Worm (Caenorhabditis elegans) whole organism, young adult: ENCODE data around the gene dao-6.

Source experiments
- B0035.1 ChIP-seq: sonication (generic microtip); optimal IDR thresholded peaks from 2 replicates; lab custom pipeline; 2016; ENCODE audit warnings: missing genetic modification characterization, mild to moderate bottlenecking, missing compliant biosample characterization, missing genotype, missing genetic modification reagents
- B0261.1 ChIP-seq: sonication (generic microtip); optimal IDR thresholded peaks from 2 replicates; lab custom pipeline; 2016; ENCODE audit warnings: mild to moderate bottlenecking, missing genetic modification characterization, moderate library complexity, missing compliant biosample characterization
- F10E7.11 ChIP-seq: sonication (generic microtip); optimal IDR thresholded peaks from 2 replicates; lab custom pipeline; 2017; ENCODE audit warnings: mild to moderate bottlenecking, missing genetic modification characterization, moderate library complexity, missing compliant biosample characterization
- F37B4.10 ChIP-seq: fragments of 200-800 bp; sonication (Bioruptor generic); IDR thresholded peaks from 2 replicates; pipeline ENCODE4 v1.3.6; 2022; ENCODE audit warnings: missing genetic modification characterization, missing compliant biosample characterization
- F52B5.7 ChIP-seq: sonication (generic microtip); optimal IDR thresholded peaks from 2 replicates; lab custom pipeline; 2016; ENCODE audit warnings: mild to moderate bottlenecking, missing genetic modification characterization, missing compliant biosample characterization
- T26A5.8 ChIP-seq: sonication (generic microtip); optimal IDR thresholded peaks from 2 replicates; lab custom pipeline; 2016; ENCODE audit warnings: missing genetic modification characterization, missing compliant biosample characterization
- Y53F4B.3 ChIP-seq: fragments of 200-800 bp; sonication (Bioruptor generic); IDR thresholded peaks from 2 replicates; pipeline ENCODE4 v1.3.6; 2022; ENCODE audit warnings: missing genetic modification reagents, missing genetic modification characterization, missing compliant biosample characterization
- Y67H2A.10 ChIP-seq: fragments of 200-800 bp; sonication (Bioruptor generic); conservative IDR thresholded peaks from 2 replicates; pipeline ENCODE4 v1.3.6; 2022; ENCODE audit warnings: missing genetic modification reagents, missing genetic modification characterization, missing compliant biosample characterization
- Y79H2A.3 ChIP-seq: fragments of 200-800 bp; sonication (Bioruptor generic); conservative IDR thresholded peaks from 2 replicates; pipeline ENCODE4 v1.3.6; 2022; ENCODE audit warnings: missing genetic modification reagents, missing genetic modification characterization, missing compliant biosample characterization
- aptf-2 ChIP-seq: fragments of 200-800 bp; sonication (Bioruptor generic); conservative IDR thresholded peaks from 2 replicates; pipeline ENCODE4 v1.3.6; 2022; ENCODE audit warnings: missing genetic modification reagents, missing genetic modification characterization, missing compliant biosample characterization
- aptf-3 ChIP-seq: fragments of 200-800 bp; sonication (Bioruptor generic); IDR thresholded peaks from 2 replicates; pipeline ENCODE4 v1.3.6; 2022; ENCODE audit warnings: missing genetic modification characterization, missing compliant biosample characterization
- attf-5 ChIP-seq: fragments of 200-800 bp; sonication (Bioruptor generic); optimal IDR thresholded peaks from 2 replicates; lab custom pipeline; 2018; ENCODE audit warnings: mild to moderate bottlenecking, missing genetic modification characterization, missing compliant biosample characterization
- ccch-3 ChIP-seq: fragments of 200-800 bp; sonication (Bioruptor generic); optimal IDR thresholded peaks from 2 replicates; lab custom pipeline; 2018; ENCODE audit warnings: mild to moderate bottlenecking, missing genetic modification characterization, missing compliant biosample characterization
- cebp-1 ChIP-seq, 2 experiments: fragments of 200-800 bp in 1 of 2; sonication (Bioruptor generic) in 1 of 2; sonication (generic microtip) in 1 of 2; IDR thresholded peaks in 1 of 2; optimal IDR thresholded peaks in 1 of 2; 2 replicates each; pipeline versions ENCODE4 v1.3.6 to Lab custom; 2017 to 2022; ENCODE audit warnings: missing compliant biosample characterization in 2 of 2, missing genetic modification characterization in 2 of 2, mild to moderate bottlenecking in 1 of 2, missing genetic modification reagents in 1 of 2, moderate library complexity in 1 of 2
- cebp-2 ChIP-seq: fragments of 200-800 bp; sonication (Bioruptor generic); IDR thresholded peaks from 2 replicates; pipeline ENCODE4 v1.3.6; 2022; ENCODE audit warnings: missing genetic modification characterization, missing compliant biosample characterization
- ceh-40 ChIP-seq: fragments of 200-800 bp; sonication (Bioruptor generic); IDR thresholded peaks from 2 replicates; pipeline ENCODE4 v1.3.6; 2022; ENCODE audit warnings: missing genetic modification characterization, missing compliant biosample characterization
- ceh-58 ChIP-seq: fragments of 200-800 bp; sonication (Bioruptor generic); IDR thresholded peaks from 2 replicates; pipeline ENCODE4 v1.3.6; 2022; ENCODE audit warnings: missing genetic modification characterization, missing compliant biosample characterization
- die-1 ChIP-seq: sonication (generic microtip); optimal IDR thresholded peaks from 2 replicates; lab custom pipeline; 2016; ENCODE audit warnings: missing genotype, mild to moderate bottlenecking, missing genetic modification characterization, missing compliant biosample characterization
- egl-18 ChIP-seq: fragments of 200-800 bp; sonication (Bioruptor generic); IDR thresholded peaks from 2 replicates; pipeline ENCODE4 v1.3.6; 2022; ENCODE audit warnings: missing genetic modification reagents, missing genetic modification characterization, missing compliant biosample characterization
- egl-44 ChIP-seq: fragments of 200-800 bp; sonication (Bioruptor generic); IDR thresholded peaks from 2 replicates; pipeline ENCODE4 v1.3.6; 2022; ENCODE audit warnings: missing genetic modification reagents, missing genetic modification characterization, missing compliant biosample characterization
- egrh-3 ChIP-seq: fragments of 200-800 bp; sonication (Bioruptor generic); IDR thresholded peaks from 2 replicates; pipeline ENCODE4 v1.3.6; 2022; ENCODE audit warnings: missing genetic modification reagents, missing genetic modification characterization, missing compliant biosample characterization
- ekl-4 ChIP-seq: fragments of 200-800 bp; sonication (Bioruptor generic); IDR thresholded peaks from 2 replicates; pipeline ENCODE4 v1.3.6; 2022; ENCODE audit warnings: missing genetic modification reagents, missing genetic modification characterization, missing compliant biosample characterization
- gei-17 ChIP-seq: fragments of 200-800 bp; sonication (Bioruptor generic); optimal IDR thresholded peaks from 2 replicates; lab custom pipeline; 2018; ENCODE audit warnings: mild to moderate bottlenecking, missing genetic modification characterization, missing compliant biosample characterization
- him-1 ChIP-seq: sonication (generic microtip); optimal IDR thresholded peaks from 2 replicates; lab custom pipeline; 2016; ENCODE audit warnings: missing genotype, missing genetic modification reagents, missing genetic modification characterization, missing compliant biosample characterization
- hlh-12 ChIP-seq: sonication (generic microtip); optimal IDR thresholded peaks from 2 replicates; lab custom pipeline; 2016; ENCODE audit warnings: missing genetic modification characterization, missing compliant biosample characterization
- hlh-26 ChIP-seq: fragments of 200-800 bp; sonication (Bioruptor generic); conservative IDR thresholded peaks from 2 replicates; pipeline ENCODE4 v1.3.6; 2022; ENCODE audit warnings: missing genetic modification reagents, missing genetic modification characterization, missing compliant biosample characterization
- hmg-1.2 ChIP-seq: fragments of 200-800 bp; sonication (Bioruptor generic); IDR thresholded peaks from 2 replicates; pipeline ENCODE4 v1.3.6; 2022; ENCODE audit warnings: missing genetic modification reagents, missing genetic modification characterization, missing compliant biosample characterization
- hmg-20 ChIP-seq: fragments of 200-800 bp; sonication (Bioruptor generic); IDR thresholded peaks from 2 replicates; pipeline ENCODE4 v1.3.6; 2022; ENCODE audit warnings: missing genetic modification reagents, missing genetic modification characterization, missing compliant biosample characterization
- lag-1 ChIP-seq: fragments of 200-800 bp; sonication (Bioruptor generic); IDR thresholded peaks from 2 replicates; pipeline ENCODE4 v1.3.6; 2022; ENCODE audit warnings: missing genetic modification reagents, missing genetic modification characterization, missing compliant biosample characterization
- let-526 ChIP-seq: fragments of 200-800 bp; sonication (Bioruptor generic); IDR thresholded peaks from 2 replicates; pipeline ENCODE4 v1.3.6; 2022; ENCODE audit warnings: missing genetic modification reagents, missing genetic modification characterization, missing compliant biosample characterization
- lin-35 ChIP-seq, 3 experiments: fragments of 150-350 bp in 2 of 3; sonication (generic microtip) in 1 of 3; optimal IDR thresholded peaks; 2 replicates each; lab custom pipeline; 2014 to 2018; ENCODE audit warnings: missing biosample characterization in 3 of 3, missing genetic modification characterization in 3 of 3, missing genetic modification reagents in 3 of 3
- lin-40 ChIP-seq: sonication (generic microtip); optimal IDR thresholded peaks from 2 replicates; lab custom pipeline; 2016; ENCODE audit warnings: missing genetic modification characterization, mild to moderate bottlenecking, missing compliant biosample characterization, missing genotype, missing genetic modification reagents
- lir-1 ChIP-seq: fragments of 200-800 bp; sonication (Bioruptor generic); conservative IDR thresholded peaks from 2 replicates; pipeline ENCODE4 v1.3.6; 2022; ENCODE audit warnings: missing genetic modification reagents, missing genetic modification characterization, missing compliant biosample characterization
- mes-4 ChIP-seq: sonication (generic microtip); optimal IDR thresholded peaks from 2 replicates; lab custom pipeline; 2016; ENCODE audit warnings: missing genotype, missing genetic modification characterization, missing compliant biosample characterization
- mxl-1 ChIP-seq: sonication (generic microtip); optimal IDR thresholded peaks from 2 replicates; lab custom pipeline; 2016; ENCODE audit warnings: missing genetic modification characterization, missing compliant biosample characterization
- nfya-2 ChIP-seq: fragments of 200-800 bp; sonication (Bioruptor generic); IDR thresholded peaks from 2 replicates; pipeline ENCODE4 v1.3.6; 2022; ENCODE audit warnings: missing genetic modification reagents, missing genetic modification characterization, missing compliant biosample characterization
- nhr-120 ChIP-seq: fragments of 200-800 bp; sonication (Bioruptor generic); IDR thresholded peaks from 2 replicates; pipeline ENCODE4 v1.3.6; 2022; ENCODE audit warnings: missing genetic modification characterization, missing compliant biosample characterization
- nhr-90 ChIP-seq: sonication (generic microtip); optimal IDR thresholded peaks from 2 replicates; lab custom pipeline; 2016; ENCODE audit warnings: missing genotype, mild to moderate bottlenecking, missing genetic modification characterization, missing compliant biosample characterization
- pha-4 ChIP-seq: fragments of 150-350 bp; sonication (generic microtip); optimal IDR thresholded peaks from 2 replicates; lab custom pipeline; 2014; ENCODE audit warnings: missing biosample characterization, missing genetic modification reagents, missing genetic modification characterization
- rec-8 ChIP-seq, 2 experiments: sonication (generic microtip); optimal IDR thresholded peaks; 2 replicates each; lab custom pipeline; 2016; ENCODE audit warnings: mild to moderate bottlenecking in 2 of 2, missing genetic modification characterization in 2 of 2, missing genetic modification reagents in 2 of 2, missing genotype in 2 of 2, missing biosample characterization in 1 of 2, missing compliant biosample characterization in 1 of 2, moderate library complexity in 1 of 2
- snpc-1.3 ChIP-seq: sonication (generic microtip); optimal IDR thresholded peaks from 2 replicates; lab custom pipeline; 2017; ENCODE audit warnings: missing genetic modification characterization, mild to moderate bottlenecking, missing compliant biosample characterization, antibody characterized with exemption, moderate library complexity, missing genotype, missing genetic modification reagents; ENCODE audit not compliant: insufficient read depth
- unc-130 ChIP-seq: sonication (generic microtip); optimal IDR thresholded peaks from 2 replicates; lab custom pipeline; 2016; ENCODE audit warnings: missing genetic modification reagents, missing genetic modification characterization, missing compliant biosample characterization
- unc-62 ChIP-seq: fragments of 150-350 bp; optimal IDR thresholded peaks from 2 replicates; lab custom pipeline; 2014; ENCODE audit warnings: missing biosample characterization, missing genetic modification reagents, missing genetic modification characterization
- xnd-1 ChIP-seq: sonication (generic microtip); optimal IDR thresholded peaks from 2 replicates; lab custom pipeline; 2016; ENCODE audit warnings: missing genotype, missing genetic modification reagents, missing genetic modification characterization, missing compliant biosample characterization

Gene dao-6

DNA sequence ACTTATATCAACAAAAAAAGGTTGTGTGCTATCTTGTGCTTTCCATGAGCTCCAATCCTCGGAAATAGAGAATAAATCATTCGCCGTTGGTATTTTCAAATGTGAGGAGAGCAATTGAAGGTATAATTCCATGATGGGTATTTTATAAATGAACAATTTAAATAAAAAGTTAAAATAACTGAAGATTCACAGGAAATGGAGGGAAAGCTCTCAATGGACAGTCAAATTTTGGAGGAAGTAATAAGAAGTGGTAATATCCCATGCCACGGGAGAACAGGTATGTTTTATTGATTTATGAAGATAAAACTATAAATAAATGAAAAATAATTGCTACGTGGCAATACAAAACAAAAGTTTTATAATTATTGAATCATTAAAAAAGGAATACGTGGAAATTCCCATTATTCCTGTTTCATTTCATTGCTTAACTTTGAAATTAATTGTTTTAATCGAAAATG, 47.2 kb upstream of the dao-6 start (continued):
- TF ChIP-seq Y53F4B.3 (GFP tag; lab: Robert Waterston, UW) (no peak), hlh-12 (no peak), egrh-3 (GFP tag; lab: Robert Waterston, UW) (no peak), lir-1 (GFP tag; lab: Robert Waterston, UW) (no peak), ekl-4 (GFP tag; lab: Robert Waterston, UW) (peak; percentile 17; the same call in 1 of the 2 replicates), him-1 (tag; lab: Kevin White, UChicago) (no peak), cebp-1 (GFP tag; IDR thresholded peaks at IDR 0.05; lab: Robert Waterston, UW) (no peak), cebp-1 (tag; optimal IDR thresholded peaks at IDR 0.05; lab: Kevin White, UChicago) (peak; percentile 29), mxl-1 (tag; lab: Kevin White, UChicago) (no peak), hmg-20 (no peak), ceh-58 (GFP tag; lab: Robert Waterston, UW) (0 out of 2 replicates have a peak, but pooled peaks have one; percentile 60), B0261.1 (no peak), die-1 (tag; lab: Kevin White, UChicago) (no peak), lag-1 (no peak), let-526 (GFP tag; lab: Robert Waterston, UW) (no peak), B0035.1 (tag; lab: Kevin White, UChicago) (peak; percentile 7)

DNA sequence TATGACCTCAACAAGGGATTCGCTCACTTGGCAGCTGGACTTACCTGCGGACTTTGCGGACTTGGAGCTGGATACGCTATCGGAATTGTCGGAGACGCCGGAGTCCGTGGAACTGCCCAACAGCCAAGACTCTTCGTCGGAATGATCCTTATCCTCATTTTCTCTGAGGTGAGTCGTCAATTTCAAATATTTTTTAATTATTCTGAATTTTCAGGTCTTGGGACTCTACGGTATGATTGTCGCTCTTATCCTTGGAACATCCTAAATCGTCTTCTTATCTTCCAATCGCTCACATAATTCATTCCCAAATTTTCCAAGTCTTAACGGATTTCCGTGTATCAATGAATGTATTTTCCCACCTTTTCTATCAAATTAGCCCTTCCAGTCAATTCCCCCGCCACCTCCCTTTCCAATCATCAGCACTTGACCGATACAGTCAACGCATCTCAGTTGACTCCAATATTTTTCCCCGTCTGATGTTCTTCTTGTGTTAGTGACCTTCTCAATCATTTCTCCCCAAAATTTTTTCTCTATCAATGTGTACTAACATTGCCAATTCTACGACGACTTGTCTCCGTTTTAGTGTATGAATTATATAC, 46.6 kb upstream of the dao-6 start, which contains the start of gene R10E11.6:
Gene R10E11.6, plus strand, starts transcription at position 524 of the 599 bp plus-strand sequence.
- no peak for TF ChIP-seq pha-4 (tag; lab: Kevin White, UChicago)
- TF ChIP-seq rec-8 (tag; optimal IDR thresholded peaks at IDR 0.05; lab: Kevin White, UChicago), result peak in 1 of 2 experiments; percentile 19

DNA sequence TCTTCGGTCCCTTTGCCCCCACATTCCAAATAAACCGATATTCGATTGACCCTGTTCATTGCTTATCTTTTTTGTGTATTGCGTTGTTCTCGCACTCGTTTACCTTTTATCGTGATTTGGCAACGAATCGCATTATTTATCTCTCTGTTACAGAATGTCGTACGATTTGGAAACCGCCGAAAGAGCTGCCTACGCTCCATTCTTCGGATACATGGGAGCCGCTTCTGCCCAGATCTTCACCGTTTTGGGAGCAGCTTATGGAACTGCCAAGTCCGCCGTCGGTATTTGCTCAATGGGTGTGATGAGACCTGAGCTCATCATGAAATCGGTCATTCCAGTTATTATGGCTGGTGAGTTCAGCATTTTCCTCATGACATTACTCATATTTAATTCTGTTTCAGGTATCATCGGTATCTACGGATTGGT, 46.0 kb upstream of the dao-6 start, which contains the start of gene vha-2:
Gene vha-2, plus strand, starts transcription at position 154 of the 426 bp plus-strand sequence.
- TF ChIP-seq let-526 (GFP tag; lab: Robert Waterston, UW) (no peak), xnd-1 (no peak), ccch-3 (GFP tag; lab: Kevin White, UChicago) (no peak), lag-1 (no peak), aptf-3 (GFP tag; lab: Robert Waterston, UW) (no peak), ceh-40 (GFP tag; lab: Robert Waterston, UW) (0 out of 2 replicates have a peak, but pooled peaks have one; percentile 8), Y79H2A.3 (GFP tag; lab: Robert Waterston, UW) (no peak), unc-62 (no peak), F37B4.10 (GFP tag; lab: Robert Waterston, UW) (no peak), gei-17 (no peak), B0035.1 (tag; lab: Kevin White, UChicago) (peak; percentile 55), lin-35 (GFP tag; optimal IDR thresholded peaks at IDR 0.05; lab: Kevin White, UChicago) (no peak), egl-18 (GFP tag; lab: Robert Waterston, UW) (no peak), hmg-1.2 (GFP tag; lab: Robert Waterston, UW) (no peak; the same call in none of the 2 replicates), nhr-90 (peak; percentile 43), T26A5.8 (tag; lab: Kevin White, UChicago) (peak; percentile 30), Y67H2A.10 (GFP tag; lab: Robert Waterston, UW) (no peak), mes-4 (tag; lab: Kevin White, UChicago) (no peak), cebp-2 (GFP tag; lab: Robert Waterston, UW) (no peak), Y53F4B.3 (GFP tag; lab: Robert Waterston, UW) (no peak), hlh-26 (GFP tag; lab: Robert Waterston, UW) (no peak), snpc-1.3 (tag; lab: Kevin White, UChicago) (no peak), F10E7.11 (no peak), F52B5.7 (peak; percentile 53), aptf-2 (GFP tag; lab: Robert Waterston, UW) (no peak), unc-130 (GFP tag; lab: Kevin White, UChicago) (no peak), lin-40 (no peak), egl-44 (GFP tag; lab: Robert Waterston, UW) (peak; percentile 53; the same call in 1 of the 2 replicates), mxl-1 (tag; lab: Kevin White, UChicago) (no peak), nhr-120 (GFP tag; lab: Robert Waterston, UW) (no peak), nfya-2 (GFP tag; lab: Robert Waterston, UW) (peak; percentile 25; the same call in 1 of the 2 replicates), attf-5 (GFP tag; lab: Kevin White, UChicago) (no peak)
